1 worm cellular context compared by ENCODE assay signal in the genomic region with DNA sequence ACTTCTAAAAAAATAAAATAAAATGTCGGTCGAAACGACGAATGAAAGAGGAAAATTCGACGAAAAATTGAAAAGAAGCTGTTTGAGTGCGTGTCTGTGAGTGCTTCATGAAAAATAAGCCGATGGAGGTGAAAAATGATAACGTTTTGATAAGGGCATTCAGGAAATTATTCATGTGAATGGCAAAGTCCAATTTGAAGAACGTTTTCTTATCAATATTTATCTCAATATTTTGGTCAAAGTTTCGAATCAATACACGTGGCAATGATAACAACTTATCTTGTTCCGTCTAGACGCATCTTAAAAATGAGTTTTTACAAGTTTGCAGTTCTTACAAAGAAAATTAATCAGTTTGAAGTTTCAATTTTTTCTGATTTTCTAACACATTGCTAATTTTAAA.
A peak's percentile ranks its signal among the peaks of the same experiment; 100 is the strongest.
TF ChIP-seq lines count a peak whose summit lies in the region.

No protein-coding gene starts in this region.

TF ChIP-seq in whole organism, L4 larva, 104 proteins besides CTCF, POLR2A, EP300 and RAD21 (continued from another document):
- TF ChIP-seq R02D3.7 (tag; optimal IDR thresholded peaks at IDR 0.05; lab: Kevin White, UChicago) = no peak
- no peak for TF ChIP-seq jun-1 (tag; optimal IDR thresholded peaks at IDR 0.05; lab: Kevin White, UChicago)
- TF ChIP-seq Y48G9A.11 (GFP tag; IDR thresholded peaks at IDR 0.05; lab: Robert Waterston, UW) = no peak
- TF ChIP-seq pha-4 (GFP tag; IDR thresholded peaks at IDR 0.05; lab: Robert Waterston, UW) = 0 out of 2 replicates have a peak, but pooled peaks have one; percentile 16
- TF ChIP-seq pha-4 (tag; optimal IDR thresholded peaks at IDR 0.05; lab: Kevin White, UChicago) = no peak
- TF ChIP-seq daf-16 (GFP tag; optimal IDR thresholded peaks at IDR 0.05; lab: Kevin White, UChicago) = peak in 1 of 2 experiments; percentile 38
- peak; percentile 88 for TF ChIP-seq daf-16 (tag; optimal IDR thresholded peaks at IDR 0.05; lab: Kevin White, UChicago)
- no peak for TF ChIP-seq zip-2 (tag; optimal IDR thresholded peaks at IDR 0.05; lab: Kevin White, UChicago)
- no peak for TF ChIP-seq madf-5 (GFP tag; IDR thresholded peaks at IDR 0.05; lab: Robert Waterston, UW)
- TF ChIP-seq gei-8 (GFP tag; optimal IDR thresholded peaks at IDR 0.05; lab: Kevin White, UChicago) = no peak
- TF ChIP-seq lin-39 (tag; optimal IDR thresholded peaks at IDR 0.05; lab: Kevin White, UChicago) = no peak
- TF ChIP-seq F10B5.3 (tag; optimal IDR thresholded peaks at IDR 0.05; lab: Kevin White, UChicago) = no peak
- no peak for TF ChIP-seq unc-62 (GFP tag; optimal IDR thresholded peaks at IDR 0.05 in 1 of 2; lab: Kevin White, UChicago)
- no peak for TF ChIP-seq unc-62 (tag; optimal IDR thresholded peaks at IDR 0.05; lab: Kevin White, UChicago)
- no peak for TF ChIP-seq ZK546.5 (tag; optimal IDR thresholded peaks at IDR 0.05; lab: Kevin White, UChicago)
- no peak for TF ChIP-seq mes-2 (tag; optimal IDR thresholded peaks at IDR 0.05; lab: Kevin White, UChicago; ENCODE audit: poor library complexity, severe bottlenecking)
- no peak for TF ChIP-seq zag-1 (tag; optimal IDR thresholded peaks at IDR 0.05; lab: Kevin White, UChicago)
- TF ChIP-seq dve-1 (tag; optimal IDR thresholded peaks at IDR 0.05; lab: Kevin White, UChicago; ENCODE audit: insufficient read depth) = peak; percentile 93
- TF ChIP-seq F37D6.2 (tag; optimal IDR thresholded peaks at IDR 0.05; lab: Kevin White, UChicago) = no peak
- no peak for TF ChIP-seq spr-3 (GFP tag; optimal IDR thresholded peaks at IDR 0.05; lab: Kevin White, UChicago)
- no peak for TF ChIP-seq nhr-76 (tag; optimal IDR thresholded peaks at IDR 0.05; lab: Kevin White, UChicago)
- TF ChIP-seq nhr-11 (tag; optimal IDR thresholded peaks at IDR 0.05; lab: Kevin White, UChicago) = no peak
- no peak for TF ChIP-seq skn-1 (tag; optimal IDR thresholded peaks at IDR 0.05; lab: Kevin White, UChicago)
- TF ChIP-seq lsy-2 (tag; optimal IDR thresholded peaks at IDR 0.05; lab: Kevin White, UChicago) = peak in 1 of 2 experiments; percentile 1
- TF ChIP-seq mep-1 (tag; optimal IDR thresholded peaks at IDR 0.05; lab: Kevin White, UChicago) = no peak
- no peak for TF ChIP-seq ceh-82 (tag; optimal IDR thresholded peaks at IDR 0.05; lab: Kevin White, UChicago)
- no peak for TF ChIP-seq lin-13 (GFP tag; optimal IDR thresholded peaks at IDR 0.05; lab: Kevin White, UChicago)
- TF ChIP-seq fos-1 (tag; optimal IDR thresholded peaks at IDR 0.05; lab: Kevin White, UChicago) = no peak
- TF ChIP-seq pqm-1 (tag; optimal IDR thresholded peaks at IDR 0.05; lab: Kevin White, UChicago) = peak; percentile 91
- TF ChIP-seq attf-4 (tag; optimal IDR thresholded peaks at IDR 0.05; lab: Kevin White, UChicago) = no peak
- TF ChIP-seq cey-2 (tag; optimal IDR thresholded peaks at IDR 0.05; lab: Kevin White, UChicago; ENCODE audit: borderline replicate concordance, insufficient read depth) = no peak
- no peak for TF ChIP-seq ztf-7 (tag; optimal IDR thresholded peaks at IDR 0.05; lab: Kevin White, UChicago)
- TF ChIP-seq hlh-11 (tag; optimal IDR thresholded peaks at IDR 0.05; lab: Kevin White, UChicago) = peak; percentile 80
- no peak for TF ChIP-seq ceh-28 (tag; optimal IDR thresholded peaks at IDR 0.05; lab: Kevin White, UChicago)
- no peak for TF ChIP-seq nhr-42 (GFP tag; IDR thresholded peaks at IDR 0.05; lab: Robert Waterston, UW)
- TF ChIP-seq hlh-30 (tag; optimal IDR thresholded peaks at IDR 0.05; lab: Kevin White, UChicago; ENCODE audit: insufficient read depth) = peak; percentile 44
- no peak for TF ChIP-seq lim-7 (GFP tag; IDR thresholded peaks at IDR 0.05; lab: Robert Waterston, UW)
- peak; percentile 87 for TF ChIP-seq aha-1 (tag; lab: Kevin White, UChicago)
